Worm (Caenorhabditis elegans) whole organism, late embryonic: ENCODE data around the gene idi-1.

Source experiments
- C08G9.2 ChIP-seq: sonication (generic microtip); optimal IDR thresholded peaks from 2 replicates; lab custom pipeline; 2016; ENCODE audit warnings: mild to moderate bottlenecking, missing genetic modification characterization, moderate library complexity, missing compliant biosample characterization
- C38D4.7 ChIP-seq: fragments of 200-800 bp; sonication (Bioruptor generic); optimal IDR thresholded peaks from 2 replicates; lab custom pipeline; 2018; ENCODE audit warnings: mild to moderate bottlenecking, missing genetic modification characterization, moderate library complexity, missing compliant biosample characterization
- F13H6.1 ChIP-seq: sonication (generic microtip); optimal IDR thresholded peaks from 2 replicates; lab custom pipeline; 2016; ENCODE audit warnings: missing genetic modification characterization, missing compliant biosample characterization
- K02D7.2 ChIP-seq: sonication (generic microtip); optimal IDR thresholded peaks from 2 replicates; lab custom pipeline; 2017; ENCODE audit warnings: mild to moderate bottlenecking, missing genetic modification characterization, missing compliant biosample characterization
- T23F11.4 ChIP-seq: fragments of 200-800 bp; sonication (Bioruptor generic); optimal IDR thresholded peaks from 2 replicates; lab custom pipeline; 2018; ENCODE audit warnings: mild to moderate bottlenecking, missing genetic modification characterization, missing compliant biosample characterization
- Y22D7AL.16 ChIP-seq: sonication (generic microtip); optimal IDR thresholded peaks from 2 replicates; lab custom pipeline; 2016; ENCODE audit warnings: missing genetic modification characterization, missing compliant biosample characterization
- ahr-1 ChIP-seq: sonication (generic microtip); optimal IDR thresholded peaks from 2 replicates; lab custom pipeline; 2016; ENCODE audit warnings: missing genetic modification characterization, missing compliant biosample characterization
- ama-1 ChIP-seq: fragments of 150-350 bp; optimal IDR thresholded peaks from 2 replicates; lab custom pipeline; 2014
- ceh-14 ChIP-seq: sonication (generic microtip); optimal IDR thresholded peaks from 2 replicates; lab custom pipeline; 2016; ENCODE audit warnings: missing genotype, missing genetic modification characterization, missing compliant biosample characterization
- ceh-18 ChIP-seq: sonication (generic microtip); optimal IDR thresholded peaks from 2 replicates; lab custom pipeline; 2016; ENCODE audit warnings: missing genetic modification characterization, missing compliant biosample characterization
- ceh-2 ChIP-seq: sonication (generic microtip); optimal IDR thresholded peaks from 2 replicates; lab custom pipeline; 2016; ENCODE audit warnings: missing genotype, missing genetic modification characterization, missing compliant biosample characterization
- ceh-22 ChIP-seq: sonication (generic microtip); optimal IDR thresholded peaks from 2 replicates; lab custom pipeline; 2017; ENCODE audit warnings: missing biosample characterization, missing genetic modification characterization
- ceh-24 ChIP-seq: sonication (generic microtip); optimal IDR thresholded peaks from 2 replicates; lab custom pipeline; 2016; ENCODE audit warnings: mild to moderate bottlenecking, missing genetic modification characterization, missing compliant biosample characterization
- ceh-31 ChIP-seq: sonication (generic microtip); optimal IDR thresholded peaks from 2 replicates; lab custom pipeline; 2016; ENCODE audit warnings: missing genetic modification characterization, missing compliant biosample characterization
- ceh-34 ChIP-seq: sonication (generic microtip); optimal IDR thresholded peaks from 2 replicates; lab custom pipeline; 2016; ENCODE audit warnings: mild to moderate bottlenecking, missing genetic modification characterization, missing compliant biosample characterization
- ceh-45 ChIP-seq: fragments of 200-800 bp; sonication (Bioruptor generic); IDR thresholded peaks from 2 replicates; pipeline ENCODE4 v1.3.6; 2022; ENCODE audit warnings: missing genetic modification reagents, missing genetic modification characterization, missing compliant biosample characterization
- ceh-6 ChIP-seq: fragments of 200-800 bp; sonication (Bioruptor generic); optimal IDR thresholded peaks from 2 replicates; lab custom pipeline; 2018; ENCODE audit warnings: mild to moderate bottlenecking, missing genetic modification characterization, missing compliant biosample characterization
- ceh-9 ChIP-seq: sonication (generic microtip); optimal IDR thresholded peaks from 2 replicates; lab custom pipeline; 2016; ENCODE audit warnings: mild to moderate bottlenecking, missing genetic modification characterization, inconsistent platforms, missing compliant biosample characterization
- che-1 ChIP-seq: sonication (generic microtip); optimal IDR thresholded peaks from 2 replicates; lab custom pipeline; 2016; ENCODE audit warnings: mild to moderate bottlenecking, missing genetic modification characterization, missing compliant biosample characterization
- dmd-4 ChIP-seq: sonication (generic microtip); optimal IDR thresholded peaks from 2 replicates; lab custom pipeline; 2016; ENCODE audit warnings: borderline replicate concordance, missing genetic modification characterization, missing compliant biosample characterization
- dve-1 ChIP-seq: sonication (generic microtip); optimal IDR thresholded peaks from 2 replicates; lab custom pipeline; 2017; ENCODE audit warnings: antibody characterized with exemption, mild to moderate bottlenecking, missing genetic modification characterization, missing compliant biosample characterization
- elt-4 ChIP-seq: sonication (generic microtip); optimal IDR thresholded peaks from 2 replicates; lab custom pipeline; 2016; ENCODE audit warnings: missing genetic modification characterization, missing compliant biosample characterization
- ets-4 ChIP-seq: sonication (generic microtip); optimal IDR thresholded peaks from 2 replicates; lab custom pipeline; 2016; ENCODE audit warnings: missing genetic modification characterization, missing compliant biosample characterization
- eyg-1 ChIP-seq: sonication (generic microtip); optimal IDR thresholded peaks from 2 replicates; lab custom pipeline; 2016; ENCODE audit warnings: missing genotype, missing genetic modification characterization, missing compliant biosample characterization
- fax-1 ChIP-seq: sonication (generic microtip); optimal IDR thresholded peaks from 2 replicates; lab custom pipeline; 2016; ENCODE audit warnings: missing genotype, missing genetic modification characterization, missing compliant biosample characterization
- hlh-15 ChIP-seq: sonication (generic microtip); optimal IDR thresholded peaks from 2 replicates; lab custom pipeline; 2016; ENCODE audit warnings: missing genetic modification characterization, missing compliant biosample characterization
- hlh-30 ChIP-seq: sonication (generic microtip); optimal IDR thresholded peaks from 2 replicates; lab custom pipeline; 2017; ENCODE audit warnings: antibody characterized with exemption, missing genetic modification characterization, missing compliant biosample characterization; ENCODE audit not compliant: insufficient read depth
- hlh-6 ChIP-seq: sonication (generic microtip); optimal IDR thresholded peaks from 2 replicates; lab custom pipeline; 2016; ENCODE audit warnings: missing genotype, missing genetic modification characterization, missing compliant biosample characterization
- lim-6 ChIP-seq: sonication (generic microtip); optimal IDR thresholded peaks from 2 replicates; lab custom pipeline; 2016; ENCODE audit warnings: missing genetic modification characterization, missing compliant biosample characterization
- madf-2 ChIP-seq: sonication (generic microtip); optimal IDR thresholded peaks from 2 replicates; lab custom pipeline; 2017; ENCODE audit warnings: missing genetic modification characterization, missing compliant biosample characterization
- mec-3 ChIP-seq: sonication (generic microtip); optimal IDR thresholded peaks from 2 replicates; lab custom pipeline; 2016; ENCODE audit warnings: borderline replicate concordance, missing genetic modification characterization, missing compliant biosample characterization
- nhr-232 ChIP-seq: sonication (generic microtip); optimal IDR thresholded peaks from 2 replicates; lab custom pipeline; 2016; ENCODE audit warnings: missing genetic modification characterization, missing compliant biosample characterization
- odd-2 ChIP-seq: sonication (generic microtip); optimal IDR thresholded peaks from 2 replicates; lab custom pipeline; 2017; ENCODE audit warnings: antibody characterized with exemption, mild to moderate bottlenecking, missing genetic modification characterization, missing compliant biosample characterization
- pag-3 ChIP-seq: sonication (generic microtip); optimal IDR thresholded peaks from 2 replicates; lab custom pipeline; 2016; ENCODE audit warnings: missing compliant biosample characterization, missing genetic modification characterization, borderline replicate concordance
- pat-9 ChIP-seq: fragments of 200-800 bp; sonication (Bioruptor generic); optimal IDR thresholded peaks from 2 replicates; lab custom pipeline; 2018; ENCODE audit warnings: mild to moderate bottlenecking, missing genetic modification characterization, moderate library complexity, missing compliant biosample characterization
- pax-1 ChIP-seq: fragments of 150-350 bp; optimal IDR thresholded peaks from 2 replicates; lab custom pipeline; 2014; ENCODE audit warnings: missing biosample characterization, missing genetic modification characterization
- pha-4 ChIP-seq: fragments of 150-350 bp; optimal IDR thresholded peaks from 2 replicates; lab custom pipeline; 2018; ENCODE audit warnings: missing biosample characterization, missing genetic modification reagents, missing genetic modification characterization
- pqm-1 ChIP-seq: sonication (generic microtip); optimal IDR thresholded peaks from 2 replicates; lab custom pipeline; 2016; ENCODE audit warnings: missing genetic modification characterization, missing compliant biosample characterization
- pros-1 ChIP-seq: fragments of 150-350 bp; optimal IDR thresholded peaks from 2 replicates; lab custom pipeline; 2014; ENCODE audit warnings: missing biosample characterization, missing genetic modification reagents, missing genetic modification characterization
- ref-2 ChIP-seq: sonication (generic microtip); optimal IDR thresholded peaks from 2 replicates; lab custom pipeline; 2016; ENCODE audit warnings: missing genetic modification characterization, missing compliant biosample characterization
- sdc-2 ChIP-seq: sonication (generic microtip); optimal IDR thresholded peaks from 2 replicates; lab custom pipeline; 2016; ENCODE audit warnings: missing genotype, missing genetic modification characterization, missing compliant biosample characterization
- sox-4 ChIP-seq: sonication (generic microtip); optimal IDR thresholded peaks from 2 replicates; lab custom pipeline; 2017; ENCODE audit warnings: mild to moderate bottlenecking, missing genetic modification characterization, inconsistent platforms, missing compliant biosample characterization
- syd-9 ChIP-seq: sonication (generic microtip); optimal IDR thresholded peaks from 2 replicates; lab custom pipeline; 2016; ENCODE audit warnings: mild to moderate bottlenecking, missing genetic modification characterization, moderate library complexity, missing compliant biosample characterization
- tbx-2 ChIP-seq: sonication (generic microtip); optimal IDR thresholded peaks from 2 replicates; lab custom pipeline; 2016; ENCODE audit warnings: missing genetic modification characterization, missing compliant biosample characterization
- tbx-7 ChIP-seq: sonication (generic microtip); optimal IDR thresholded peaks from 2 replicates; lab custom pipeline; 2016; ENCODE audit warnings: missing genotype, missing genetic modification characterization, missing compliant biosample characterization
- unc-42 ChIP-seq: sonication (generic microtip); optimal IDR thresholded peaks from 2 replicates; lab custom pipeline; 2016; ENCODE audit warnings: missing genotype, missing genetic modification characterization, missing compliant biosample characterization
- ztf-16 ChIP-seq: sonication (generic microtip); optimal IDR thresholded peaks from 2 replicates; lab custom pipeline; 2017; ENCODE audit warnings: missing genetic modification characterization, missing compliant biosample characterization

idi-1 gene

DNA sequence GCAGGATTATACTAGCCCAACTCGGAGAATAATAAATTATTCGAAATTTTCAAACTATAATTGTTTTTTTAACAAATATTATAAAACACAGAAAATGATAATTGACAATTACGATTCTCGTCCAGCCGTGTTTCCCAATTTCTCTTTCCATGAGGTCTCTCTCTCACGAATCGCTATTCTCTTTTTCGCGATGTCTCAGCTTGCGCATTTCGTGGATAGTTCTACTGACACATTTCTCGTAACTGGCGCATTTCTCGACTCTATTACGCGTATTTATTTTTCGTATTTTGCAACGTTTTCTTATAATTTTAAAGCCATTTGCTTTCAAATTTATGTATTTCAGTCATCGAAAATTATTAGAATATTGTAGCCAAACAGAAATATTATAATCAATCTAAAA is 47.7 kb upstream of the idi-1 start (continued):
- peak; percentile 100 for TF ChIP-seq ceh-18 (tag; lab: Kevin White, UChicago)
- TF ChIP-seq hlh-6: peak; percentile 100
- TF ChIP-seq T23F11.4: peak; percentile 99
- TF ChIP-seq pax-1 (tag; lab: Kevin White, UChicago): peak; percentile 85
- peak; percentile 98 for TF ChIP-seq ceh-24
- TF ChIP-seq elt-4 (tag; lab: Kevin White, UChicago): peak; percentile 100
- no peak for TF ChIP-seq ama-1 (lab: Kevin White, UChicago)
- peak; percentile 37 for TF ChIP-seq ceh-22 (tag; lab: Kevin White, UChicago)
- TF ChIP-seq pros-1 (tag; lab: Kevin White, UChicago): peak; percentile 53
- peak; percentile 100 for TF ChIP-seq ceh-45 (GFP tag; lab: Robert Waterston, UW)
- TF ChIP-seq ceh-14: peak; percentile 100
- peak; percentile 99 for TF ChIP-seq pat-9 (tag; lab: Kevin White, UChicago)
- TF ChIP-seq ets-4 (tag; lab: Kevin White, UChicago): peak; percentile 100
- TF ChIP-seq ceh-34 (tag; lab: Kevin White, UChicago): peak; percentile 100
- TF ChIP-seq fax-1: peak; percentile 100
- no peak for TF ChIP-seq odd-2
- peak; percentile 99 for TF ChIP-seq K02D7.2
- TF ChIP-seq eyg-1: peak; percentile 100
- peak; percentile 99 for TF ChIP-seq sox-4 (tag; lab: Kevin White, UChicago)
- peak; percentile 100 for TF ChIP-seq Y22D7AL.16
- peak; percentile 100 for TF ChIP-seq ztf-16
- peak; percentile 100 for TF ChIP-seq tbx-2 (tag; lab: Kevin White, UChicago)
- TF ChIP-seq hlh-30 (tag; lab: Kevin White, UChicago): peak; percentile 76
- TF ChIP-seq ceh-9 (tag; lab: Kevin White, UChicago): peak; percentile 91
- peak; percentile 100 for TF ChIP-seq ceh-31 (tag; lab: Kevin White, UChicago)
- TF ChIP-seq unc-42 (tag; lab: Kevin White, UChicago): peak; percentile 100
- peak; percentile 100 for TF ChIP-seq syd-9 (tag; lab: Kevin White, UChicago)
- peak; percentile 98 for TF ChIP-seq ceh-6 (GFP tag; lab: Kevin White, UChicago)
- TF ChIP-seq hlh-15 (tag; lab: Kevin White, UChicago): peak; percentile 100
- peak; percentile 100 for TF ChIP-seq mec-3 (tag; lab: Kevin White, UChicago)
- peak; percentile 100 for TF ChIP-seq C08G9.2 (tag; lab: Kevin White, UChicago)
- TF ChIP-seq sdc-2 (tag; lab: Kevin White, UChicago): peak; percentile 96
- TF ChIP-seq lim-6 (tag; lab: Kevin White, UChicago): peak; percentile 100
- TF ChIP-seq ahr-1 (tag; lab: Kevin White, UChicago): peak; percentile 100
- peak; percentile 100 for TF ChIP-seq pqm-1 (tag; lab: Kevin White, UChicago)
- peak; percentile 100 for TF ChIP-seq ceh-2 (tag; lab: Kevin White, UChicago)
- peak; percentile 100 for TF ChIP-seq madf-2 (tag; lab: Kevin White, UChicago)
- TF ChIP-seq, all 69 proteins: peak for 64

ce11 chrIII:8044187-8044586 is 47.3 kb upstream of the idi-1 start, which contains the start of gene K12H4.5:
Gene K12H4.5, plus strand, starts transcription at chrIII:8044487.
- TF ChIP-seq elt-4 (tag; lab: Kevin White, UChicago): no peak
- no peak for TF ChIP-seq tbx-7 (tag; lab: Kevin White, UChicago)
- TF ChIP-seq ceh-22 (tag; lab: Kevin White, UChicago): no peak
- no peak for TF ChIP-seq dmd-4 (tag; lab: Kevin White, UChicago)
- no peak for TF ChIP-seq pag-3
- TF ChIP-seq ref-2 (tag; lab: Kevin White, UChicago): no peak
- no peak for TF ChIP-seq dve-1 (tag; lab: Kevin White, UChicago)
- no peak for TF ChIP-seq syd-9 (tag; lab: Kevin White, UChicago)
- no peak for TF ChIP-seq pha-4 (tag; lab: Kevin White, UChicago)
- TF ChIP-seq F13H6.1 (tag; lab: Kevin White, UChicago): no peak
- no peak for TF ChIP-seq ceh-45 (GFP tag; lab: Robert Waterston, UW)
- TF ChIP-seq C38D4.7 (GFP tag; lab: Kevin White, UChicago): no peak
- no peak for TF ChIP-seq K02D7.2
- TF ChIP-seq che-1 (tag; lab: Kevin White, UChicago): no peak
- TF ChIP-seq ceh-2 (tag; lab: Kevin White, UChicago): no peak
- TF ChIP-seq nhr-232 (tag; lab: Kevin White, UChicago): no peak
- TF ChIP-seq C08G9.2 (tag; lab: Kevin White, UChicago): no peak
- TF ChIP-seq mec-3 (tag; lab: Kevin White, UChicago): no peak
- TF ChIP-seq T23F11.4: no peak
